Fruit fly (Drosophila melanogaster): ENCODE measurements around the gene RpL40.
A peak's percentile ranks its signal among the peaks of the same experiment; 100 is the strongest.

RpL40 gene

DNA sequence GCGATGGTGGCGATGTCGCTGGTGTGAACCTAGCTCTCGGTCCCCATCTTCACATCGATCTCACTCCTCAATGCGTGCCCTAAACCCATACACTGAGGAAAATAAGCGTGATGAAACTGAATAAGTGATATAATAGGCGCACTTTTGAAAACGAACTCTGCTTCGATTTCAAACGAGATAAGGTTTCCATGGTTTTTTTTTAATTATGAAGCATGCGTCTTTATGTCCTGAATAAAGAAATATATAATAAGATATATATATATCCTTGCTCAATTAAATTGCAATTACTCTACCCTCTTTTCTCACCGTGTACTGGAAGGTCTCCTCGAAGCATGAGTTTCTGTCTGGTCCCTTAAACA is 4.6 kb upstream of the RpL40 start (continued):
- TF ChIP-seq p53 (GFP tag; optimal IDR thresholded peaks at IDR 0.05) (no peak), en (GFP tag; optimal IDR thresholded peaks at IDR 0.05) (no peak), CG1832 (GFP tag; optimal IDR thresholded peaks at IDR 0.05) (no peak), CG4730 (GFP tag; IDR thresholded peaks at IDR 0.05) (0 out of 2 replicates have a peak, but pooled peaks have one; percentile 23), CG9609 (GFP tag; optimal IDR thresholded peaks at IDR 0.05) (no peak), CG15479 (GFP tag; optimal IDR thresholded peaks at IDR 0.05) (no peak), CG6689 (GFP tag; IDR thresholded peaks at IDR 0.05) (peak; percentile 62), CG15514 (GFP tag; optimal IDR thresholded peaks at IDR 0.05) (peak; percentile 11), CG7839 (tag; optimal IDR thresholded peaks at IDR 0.05) (peak; percentile 76), Nf-YA (GFP tag; IDR thresholded peaks at IDR 0.05) (no peak), CG18262 (tag; optimal IDR thresholded peaks at IDR 0.05) (peak; percentile 90), jigr1 (GFP tag; IDR thresholded peaks at IDR 0.05) (no peak), CG18599 (GFP tag; optimal IDR thresholded peaks at IDR 0.05) (peak; percentile 67), CG3407 (GFP tag; optimal IDR thresholded peaks at IDR 0.05) (peak; percentile 58), tgo (GFP tag; IDR thresholded peaks at IDR 0.05) (peak; percentile 43; the same call in 1 of the 3 replicates), CG33557 (GFP tag; optimal IDR thresholded peaks at IDR 0.05) (peak; percentile 88), Dp (GFP tag; optimal IDR thresholded peaks at IDR 0.05) (no peak), Sry-δ (GFP tag; optimal IDR thresholded peaks at IDR 0.05) (no peak), CrebB (tag; optimal IDR thresholded peaks at IDR 0.05) (no peak), chm (GFP tag; IDR thresholded peaks at IDR 0.05) (peak; percentile 47; the same call in 1 of the 2 replicates), CG11247 (GFP tag; IDR thresholded peaks at IDR 0.05) (no peak), ham (GFP tag; IDR thresholded peaks at IDR 0.05) (no peak), CG6765 (GFP tag; optimal IDR thresholded peaks at IDR 0.05) (peak; percentile 43), ara (GFP tag; IDR thresholded peaks at IDR 0.05) (peak; percentile 78), CG1024 (GFP tag; IDR thresholded peaks at IDR 0.05) (no peak), CG9215 (GFP tag; IDR thresholded peaks at IDR 0.05) (peak; percentile 19; the same call in 1 of the 2 replicates), yki (optimal IDR thresholded peaks at IDR 0.05) (no peak), tll (GFP tag; optimal IDR thresholded peaks at IDR 0.05) (no peak), slp2 (GFP tag; optimal IDR thresholded peaks at IDR 0.05) (no peak), inv (GFP tag; IDR thresholded peaks at IDR 0.05; ENCODE audit: partially characterized antibody) (no peak), fru (optimal IDR thresholded peaks at IDR 0.05) (no peak), CG8290 (GFP tag; optimal IDR thresholded peaks at IDR 0.05) (peak; percentile 21), CG8290 (tag; optimal IDR thresholded peaks at IDR 0.05) (peak in 1 of 2 experiments; percentile 17), CG8924 (tag; optimal IDR thresholded peaks at IDR 0.05) (peak; percentile 75), gsb-n (tag; optimal IDR thresholded peaks at IDR 0.05) (peak; percentile 61), CG4424 (GFP tag; optimal IDR thresholded peaks at IDR 0.05) (peak; percentile 68), luna (GFP tag; optimal IDR thresholded peaks at IDR 0.05) (no peak), Jarid2 (GFP tag; optimal IDR thresholded peaks at IDR 0.05) (no peak), Bgb (GFP tag; IDR thresholded peaks at IDR 0.05; ENCODE audit: partially characterized antibody) (no peak), bigmax (GFP tag; optimal IDR thresholded peaks at IDR 0.05) (no peak), org-1 (GFP tag; optimal IDR thresholded peaks at IDR 0.05) (peak; percentile 27), CG14710 (tag; optimal IDR thresholded peaks at IDR 0.05) (peak; percentile 87), CTCF (GFP tag; optimal IDR thresholded peaks at IDR 0.05) (no peak), fd64A (GFP tag; optimal IDR thresholded peaks at IDR 0.05) (no peak), H2.0 (GFP tag; IDR thresholded peaks at IDR 0.05) (0 out of 2 replicates have a peak, but pooled peaks have one; percentile 38), MTF-1 (GFP tag; optimal IDR thresholded peaks at IDR 0.05; ENCODE audit: borderline replicate concordance) (no peak), nmo (GFP tag; optimal IDR thresholded peaks at IDR 0.05) (peak; percentile 73), unpg (GFP tag; optimal IDR thresholded peaks at IDR 0.05) (peak; percentile 71), CG6791 (GFP tag; IDR thresholded peaks at IDR 0.05; ENCODE audit: partially characterized antibody) (no peak), BEAF-32 (GFP tag; optimal IDR thresholded peaks at IDR 0.05) (no peak), shn (GFP tag; optimal IDR thresholded peaks at IDR 0.05) (peak; percentile 10), CG14014 (GFP tag; IDR thresholded peaks at IDR 0.05) (0 out of 2 replicates have a peak, but pooled peaks have one; percentile 23)

All from whole organism, embryonic.